Worm (Caenorhabditis elegans) whole organism, midembryonic: ENCODE data around the gene W02H3.1.

Experiments used
- T22C8.4 ChIP-seq: fragments of 200-800 bp; sonication (Bioruptor generic); IDR thresholded peaks from 2 replicates; pipeline ENCODE4 v1.3.6; 2022; ENCODE audit warnings: missing genetic modification characterization, missing compliant biosample characterization
- cog-1 ChIP-seq: sonication (generic microtip); optimal IDR thresholded peaks from 2 replicates; lab custom pipeline; 2016; ENCODE audit warnings: missing genetic modification characterization, missing compliant biosample characterization
- flt-1 ChIP-seq: fragments of 200-800 bp; sonication (Bioruptor generic); IDR thresholded peaks from 2 replicates; pipeline ENCODE4 v1.3.6; 2022; ENCODE audit warnings: missing genetic modification characterization, missing compliant biosample characterization
- klf-2 ChIP-seq: fragments of 200-800 bp; sonication (Bioruptor generic); conservative IDR thresholded peaks from 2 replicates; pipeline ENCODE4 v1.3.6; 2022; ENCODE audit warnings: missing genetic modification reagents, missing genetic modification characterization, missing compliant biosample characterization
- ref-1 ChIP-seq: fragments of 200-800 bp; sonication (Bioruptor generic); conservative IDR thresholded peaks from 2 replicates; pipeline ENCODE4 v1.3.6; 2022; ENCODE audit warnings: missing genetic modification reagents, missing genetic modification characterization, missing compliant biosample characterization
- tab-1 ChIP-seq: fragments of 200-800 bp; sonication (Bioruptor generic); IDR thresholded peaks from 2 replicates; pipeline ENCODE4 v1.3.6; 2022; ENCODE audit warnings: missing genetic modification characterization, missing compliant biosample characterization
- ztf-23 ChIP-seq: fragments of 200-800 bp; sonication (Bioruptor generic); IDR thresholded peaks from 2 replicates; pipeline ENCODE4 v1.3.6; 2022; ENCODE audit warnings: missing genetic modification reagents, missing genetic modification characterization, missing compliant biosample characterization
- ztf-29 ChIP-seq: fragments of 200-800 bp; sonication (Bioruptor generic); IDR thresholded peaks from 2 replicates; pipeline ENCODE4 v1.3.6; 2022; ENCODE audit warnings: missing genetic modification reagents, missing genetic modification characterization, missing compliant biosample characterization

DNA sequence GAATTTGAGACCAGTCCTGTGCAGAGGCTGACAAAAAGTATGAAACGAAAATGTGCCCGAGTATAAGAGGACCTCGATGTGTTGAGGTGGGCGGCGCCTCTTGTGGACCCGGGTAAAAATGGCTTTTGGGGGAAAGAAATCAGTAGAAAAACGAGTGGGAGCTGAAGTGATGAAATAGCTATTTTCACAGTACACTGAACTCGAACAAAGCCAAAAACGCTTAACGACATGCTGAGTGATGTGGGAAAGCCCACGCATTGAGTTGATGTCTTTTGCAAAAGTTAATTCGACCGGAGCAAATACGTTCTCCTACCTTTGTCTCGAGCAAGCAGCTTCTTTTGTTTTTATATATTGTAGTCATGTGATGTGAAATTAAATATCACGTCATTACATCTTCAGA is 11.5 kb upstream of the W02H3.1 start, which contains the start of gene nlp-66:
- no peak for TF ChIP-seq ztf-23 (GFP tag; lab: Robert Waterston, UW)
- TF ChIP-seq tab-1 (GFP tag; lab: Robert Waterston, UW), result no peak
- no peak for TF ChIP-seq klf-2 (GFP tag; lab: Robert Waterston, UW)
- no peak for TF ChIP-seq ref-1 (GFP tag; lab: Robert Waterston, UW)
- no peak for TF ChIP-seq flt-1 (GFP tag; lab: Robert Waterston, UW)
- TF ChIP-seq T22C8.4 (GFP tag; lab: Robert Waterston, UW), result no peak
- TF ChIP-seq ztf-29 (GFP tag; lab: Robert Waterston, UW), result no peak
- TF ChIP-seq cog-1, result no peak
